Fruit fly (Drosophila melanogaster): ENCODE data around the gene CG12684.

CG12684 gene

dm6 chrX:4560182-4560845 lies 11.4 kb downstream of the CG12684 start (continued):
- no peak for TF ChIP-seq danr (GFP tag; IDR thresholded peaks at IDR 0.05)
- 0 out of 2 replicates have a peak, but pooled peaks have one; percentile 25 for TF ChIP-seq CG17328 (GFP tag; IDR thresholded peaks at IDR 0.05)
- no peak for TF ChIP-seq NK7.1 (GFP tag; optimal IDR thresholded peaks at IDR 0.05)

DNA sequence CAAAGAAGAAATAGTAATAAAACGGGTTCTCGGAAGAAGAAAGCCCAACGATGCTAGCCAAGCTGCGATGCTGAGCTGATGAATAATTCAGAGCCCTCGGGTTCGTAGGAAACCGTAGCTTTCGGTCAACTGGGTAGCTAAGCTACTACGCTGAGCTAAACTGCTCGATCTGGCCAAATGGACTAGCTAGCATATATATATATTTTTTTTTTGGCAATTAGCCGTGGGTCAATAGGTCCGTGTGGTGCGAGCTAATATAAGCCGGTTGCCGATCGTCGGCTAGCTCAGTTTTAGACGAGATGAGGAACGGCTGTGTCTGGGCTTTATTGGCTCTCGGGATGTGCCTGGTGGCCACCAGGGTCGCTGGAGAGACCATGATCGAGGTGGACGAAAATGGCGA lies 14.0 kb downstream of the CG12684 start, which contains the start of gene CG3546:
Gene CG3546, plus strand, starts transcription at position 301 of the 400 bp plus-strand sequence.
- TF ChIP-seq CG13287 (GFP tag; IDR thresholded peaks at IDR 0.05; ENCODE audit: partially characterized antibody) (no peak), HHEX (GFP tag; optimal IDR thresholded peaks at IDR 0.05) (no peak), CG17385 (GFP tag; optimal IDR thresholded peaks at IDR 0.05) (no peak), CTCF (GFP tag; optimal IDR thresholded peaks at IDR 0.05) (no peak), cad (GFP tag; optimal IDR thresholded peaks at IDR 0.05) (no peak), ham (GFP tag; IDR thresholded peaks at IDR 0.05) (no peak), gem (tag; optimal IDR thresholded peaks at IDR 0.05) (no peak), CG31365 (tag; optimal IDR thresholded peaks at IDR 0.05) (no peak), CG4617 (GFP tag; optimal IDR thresholded peaks at IDR 0.05; ENCODE audit: borderline replicate concordance) (no peak), hth (optimal IDR thresholded peaks at IDR 0.05) (no peak), Fer1 (GFP tag; optimal IDR thresholded peaks at IDR 0.05) (no peak)

dm6 chrX:4555833-4556232 lies 15.9 kb downstream of the CG12684 start:
- TF ChIP-seq ssp (GFP tag; IDR thresholded peaks at IDR 0.05), result no peak
- TF ChIP-seq CG1832 (GFP tag; optimal IDR thresholded peaks at IDR 0.05), result no peak
- TF ChIP-seq fd102C (GFP tag; optimal IDR thresholded peaks at IDR 0.05), result no peak
- TF ChIP-seq CG17186 (GFP tag; optimal IDR thresholded peaks at IDR 0.05), result no peak
- no peak for TF ChIP-seq TFAM (GFP tag; optimal IDR thresholded peaks at IDR 0.05)
- no peak for TF ChIP-seq ab (GFP tag; optimal IDR thresholded peaks at IDR 0.05)
- no peak for TF ChIP-seq Hr51 (GFP tag; optimal IDR thresholded peaks at IDR 0.05)
- TF ChIP-seq mld (GFP tag; IDR thresholded peaks at IDR 0.05; ENCODE audit: partially characterized antibody), result no peak
- no peak for TF ChIP-seq HLHmδ (GFP tag; optimal IDR thresholded peaks at IDR 0.05)
- TF ChIP-seq CG11247 (GFP tag; IDR thresholded peaks at IDR 0.05), result no peak
- peak; percentile 13 for TF ChIP-seq exex (tag; optimal IDR thresholded peaks at IDR 0.05)
- no peak for TF ChIP-seq chif (GFP tag; optimal IDR thresholded peaks at IDR 0.05)
- TF ChIP-seq so (GFP tag; IDR thresholded peaks at IDR 0.05), result no peak
- no peak for TF ChIP-seq Ptx1 (GFP tag; IDR thresholded peaks at IDR 0.05)
- TF ChIP-seq D19B (GFP tag; optimal IDR thresholded peaks at IDR 0.05), result no peak
- peak; percentile 30; the same call in 1 of the 2 replicates for TF ChIP-seq GATAe (GFP tag; conservative IDR thresholded peaks at IDR 0.05)
- TF ChIP-seq CG12744 (GFP tag; optimal IDR thresholded peaks at IDR 0.05), result no peak
- no peak for TF ChIP-seq CG16779 (GFP tag; IDR thresholded peaks at IDR 0.05)
- TF ChIP-seq sim (GFP tag; IDR thresholded peaks at IDR 0.05), result no peak
- no peak for TF ChIP-seq CG17361 (GFP tag; IDR thresholded peaks at IDR 0.05)
- TF ChIP-seq CG13424 (tag; optimal IDR thresholded peaks at IDR 0.05), result no peak
- no peak for TF ChIP-seq oc (tag; optimal IDR thresholded peaks at IDR 0.05)
- peak; percentile 50 for TF ChIP-seq sqz (GFP tag; optimal IDR thresholded peaks at IDR 0.05)
- TF ChIP-seq Deaf1 (tag; optimal IDR thresholded peaks at IDR 0.05), result peak; percentile 7
- no peak for TF ChIP-seq eyg (GFP tag; optimal IDR thresholded peaks at IDR 0.05)
- no peak for TF ChIP-seq CG9817 (tag; optimal IDR thresholded peaks at IDR 0.05)
- TF ChIP-seq tin (GFP tag; optimal IDR thresholded peaks at IDR 0.05), result no peak
- TF ChIP-seq gcm (GFP tag; optimal IDR thresholded peaks at IDR 0.05), result no peak
- TF ChIP-seq caup (GFP tag; optimal IDR thresholded peaks at IDR 0.05; ENCODE audit: severe bottlenecking), result peak; percentile 41
- TF ChIP-seq CG9932 (GFP tag; IDR thresholded peaks at IDR 0.05), result no peak
- TF ChIP-seq cg (GFP tag; optimal IDR thresholded peaks at IDR 0.05), result peak; percentile 8
- no peak for TF ChIP-seq Doc3 (GFP tag; IDR thresholded peaks at IDR 0.05; ENCODE audit: partially characterized antibody)
- TF ChIP-seq mirr (GFP tag; optimal IDR thresholded peaks at IDR 0.05), result peak; percentile 32
- TF ChIP-seq Mes4 (GFP tag; optimal IDR thresholded peaks at IDR 0.05), result no peak

All from whole organism, embryonic.